Fruit fly (Drosophila melanogaster) whole organism: ENCODE data around the gene CG9775.

ENCODE experiments used
- CG8478 ChIP-seq: fragments of >200 bp; optimal IDR thresholded peaks from 2 replicates; lab custom pipeline; 2018; ENCODE audit warnings: inconsistent platforms
- Dll ChIP-seq: fragments of >200 bp; optimal IDR thresholded peaks from 2 replicates; lab custom pipeline; 2017
- EcR ChIP-seq, 2 experiments: fragments of >200 bp; optimal IDR thresholded peaks; 2 replicates each; lab custom pipeline; 2017; ENCODE audit warnings: missing biosample characterization in 2 of 2, missing genetic modification characterization in 2 of 2, missing genetic modification reagents in 2 of 2
- pan ChIP-seq: fragments of >200 bp; optimal IDR thresholded peaks from 2 replicates; lab custom pipeline; 2017
- psq ChIP-seq: fragments of >200 bp; optimal IDR thresholded peaks from 2 replicates; lab custom pipeline; 2017
- usp ChIP-seq: fragments of >200 bp; optimal IDR thresholded peaks from 2 replicates; lab custom pipeline; 2017; ENCODE audit warnings: missing biosample characterization, missing genetic modification characterization, mixed read lengths

DNA sequence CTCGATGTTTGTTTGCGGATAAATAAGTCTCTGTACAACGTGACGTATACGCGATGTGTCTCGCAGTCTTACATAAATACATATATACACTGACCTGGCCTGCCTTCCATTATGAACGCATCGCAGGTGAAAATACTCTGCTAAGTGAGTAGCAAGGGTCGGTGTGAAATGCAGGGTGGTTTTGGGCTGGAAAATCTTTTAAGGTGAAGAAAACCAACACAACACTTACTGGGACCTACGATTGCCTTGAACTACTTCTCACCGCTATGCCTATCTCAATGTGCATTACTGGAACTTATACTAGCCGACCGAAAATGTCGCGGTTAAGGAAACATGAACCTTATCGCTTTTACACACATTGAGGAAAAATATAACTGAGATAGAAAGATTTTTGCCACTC lies 25.5 kb downstream of the CG9775 start:
- TF ChIP-seq pan (lab: Kevin White, UChicago) (no peak), EcR (GFP tag; optimal IDR thresholded peaks at IDR 0.05; lab: Kevin White, UChicago) (no peak), CG8478 (lab: Kevin White, UChicago) (no peak), psq (lab: Kevin White, UChicago) (no peak), usp (GFP tag; lab: Kevin White, UChicago) (no peak), Dll (no peak)
